Fruit fly (Drosophila melanogaster) whole organism, embryonic: Measurements from ENCODE around the gene CG10089.
A peak's percentile ranks its signal among the peaks of the same experiment; 100 is the strongest.

Source experiments
- Aef1 ChIP-seq: fragments of 200-800 bp; sonication (Bioruptor generic); IDR thresholded peaks from 3 replicates; pipeline ENCODE4 v1.3.6; 2022; ENCODE audit warnings: missing biosample characterization, missing genetic modification characterization
- Antp ChIP-seq: fragments of 200-800 bp; sonication (Bioruptor generic); optimal IDR thresholded peaks from 3 replicates; lab custom pipeline; 2016; ENCODE audit warnings: missing biosample characterization, missing genetic modification characterization
- BtbVII ChIP-seq: fragments of 200-800 bp; sonication (Bioruptor generic); optimal IDR thresholded peaks from 3 replicates; lab custom pipeline; 2017; ENCODE audit warnings: missing biosample characterization, mild to moderate bottlenecking, missing genetic modification characterization
- CG10543 ChIP-seq: fragments of 200-800 bp; sonication (Bioruptor generic); optimal IDR thresholded peaks from 3 replicates; lab custom pipeline; 2017; ENCODE audit warnings: missing biosample characterization, mild to moderate bottlenecking, missing genetic modification characterization, moderate library complexity
- CG10565 ChIP-seq: fragments of 200-800 bp; sonication (Bioruptor generic); optimal IDR thresholded peaks from 3 replicates; lab custom pipeline; 2016; ENCODE audit warnings: missing biosample characterization, mild to moderate bottlenecking, missing genetic modification characterization
- CG11723 ChIP-seq: fragments of 200-800 bp; sonication (Bioruptor generic); optimal IDR thresholded peaks from 2 replicates; lab custom pipeline; 2017; ENCODE audit warnings: missing biosample characterization, mild to moderate bottlenecking, missing genetic modification characterization
- CG12071 ChIP-seq: fragments of 200-800 bp; sonication (Bioruptor generic); optimal IDR thresholded peaks from 3 replicates; lab custom pipeline; 2018; ENCODE audit warnings: missing biosample characterization, mild to moderate bottlenecking, missing genetic modification characterization
- CG12942 ChIP-seq: fragments of 200-800 bp; sonication (Bioruptor generic); optimal IDR thresholded peaks from 3 replicates; lab custom pipeline; 2016; ENCODE audit warnings: missing biosample characterization, missing genetic modification characterization
- CG1529 ChIP-seq: fragments of 200-800 bp; sonication (Bioruptor generic); optimal IDR thresholded peaks from 3 replicates; lab custom pipeline; 2018; ENCODE audit warnings: missing biosample characterization, missing genetic modification characterization
- CG15479 ChIP-seq: fragments of 200-800 bp; sonication (Bioruptor generic); optimal IDR thresholded peaks from 3 replicates; lab custom pipeline; 2019; ENCODE audit warnings: missing biosample characterization, mild to moderate bottlenecking, missing genetic modification characterization, moderate library complexity
- CG17328 ChIP-seq: fragments of 200-800 bp; sonication (Bioruptor generic); IDR thresholded peaks from 2 replicates; pipeline ENCODE4 v1.3.6; 2022; ENCODE audit warnings: missing biosample characterization, missing genetic modification characterization
- CG17829 ChIP-seq: fragments of 200-800 bp; optimal IDR thresholded peaks from 2 replicates; lab custom pipeline; 2019; ENCODE audit warnings: missing biosample characterization, mild to moderate bottlenecking, missing genetic modification characterization, moderate library complexity
- CG1792 ChIP-seq: fragments of 200-800 bp; sonication (Bioruptor generic); optimal IDR thresholded peaks from 2 replicates; lab custom pipeline; 2016; ENCODE audit warnings: missing biosample characterization, missing genetic modification characterization
- CG2889 ChIP-seq: fragments of 200-800 bp; sonication (Bioruptor generic); IDR thresholded peaks from 3 replicates; pipeline ENCODE4 v1.3.6; 2022; ENCODE audit warnings: missing biosample characterization, missing genetic modification characterization
- CG3281 ChIP-seq: fragments of 200-800 bp; sonication (Bioruptor generic); optimal IDR thresholded peaks from 3 replicates; lab custom pipeline; 2017; ENCODE audit warnings: missing biosample characterization, mild to moderate bottlenecking, missing genetic modification characterization
- CG34422 ChIP-seq: fragments of 200-800 bp; sonication (Bioruptor generic); IDR thresholded peaks from 3 replicates; pipeline ENCODE4 v1.3.6; 2022; ENCODE audit warnings: missing biosample characterization, missing genetic modification characterization
- CG4282 ChIP-seq: fragments of 200-800 bp; sonication (Bioruptor generic); optimal IDR thresholded peaks from 2 replicates; lab custom pipeline; 2016; ENCODE audit warnings: missing biosample characterization, missing genetic modification characterization
- CG4328 ChIP-seq: fragments of 200-800 bp; sonication (Bioruptor generic); optimal IDR thresholded peaks from 3 replicates; lab custom pipeline; 2017; ENCODE audit warnings: missing biosample characterization, missing genetic modification reagents, missing genetic modification characterization
- CG6765 ChIP-seq: fragments of 200-800 bp; sonication (Bioruptor generic); optimal IDR thresholded peaks from 3 replicates; lab custom pipeline; 2017; ENCODE audit warnings: missing biosample characterization, mild to moderate bottlenecking, missing genetic modification characterization
- CG6854 ChIP-seq: fragments of 200-800 bp; sonication (Bioruptor generic); optimal IDR thresholded peaks from 3 replicates; lab custom pipeline; 2017; ENCODE audit warnings: missing biosample characterization, mild to moderate bottlenecking, missing genetic modification characterization
- CG8089 ChIP-seq: fragments of 200-800 bp; sonication (Bioruptor generic); optimal IDR thresholded peaks from 3 replicates; lab custom pipeline; 2016; ENCODE audit warnings: missing biosample characterization, missing genetic modification characterization
- CG8765 ChIP-seq: fragments of 200-800 bp; sonication (Bioruptor generic); IDR thresholded peaks from 2 replicates; pipeline ENCODE4 v1.3.6; 2022; ENCODE audit warnings: missing biosample characterization, missing genetic modification characterization
- CHES-1-like ChIP-seq: fragments of 200-800 bp; sonication (Bioruptor generic); optimal IDR thresholded peaks from 2 replicates; lab custom pipeline; 2016; ENCODE audit warnings: missing biosample characterization, missing genetic modification characterization
- Doc3 ChIP-seq: fragments of 200-800 bp; sonication (Bioruptor generic); IDR thresholded peaks from 3 replicates; pipeline ENCODE4 v1.3.6; 2022; ENCODE audit warnings: missing biosample characterization, missing genetic modification characterization; ENCODE audit not compliant: partially characterized antibody
- H15 ChIP-seq: fragments of 200-800 bp; sonication (Bioruptor generic); IDR thresholded peaks from 3 replicates; pipeline ENCODE4 v1.3.6; 2022; ENCODE audit warnings: missing biosample characterization, missing genetic modification characterization
- HmgZ ChIP-seq: fragments of 200-800 bp; sonication (Bioruptor generic); optimal IDR thresholded peaks from 2 replicates; lab custom pipeline; 2018; ENCODE audit warnings: missing biosample characterization, mild to moderate bottlenecking, missing genetic modification characterization
- Hr78 ChIP-seq, 2 experiments: fragments of 200-800 bp in 1 of 2; fragments of >200 bp in 1 of 2; sonication (Bioruptor generic) in 1 of 2; optimal IDR thresholded peaks; 2 replicates each; lab custom pipeline; 2017 to 2019; ENCODE audit warnings: missing biosample characterization in 2 of 2, missing genetic modification characterization in 2 of 2, mild to moderate bottlenecking in 1 of 2, moderate library complexity in 1 of 2
- MESR4 ChIP-seq: fragments of 200-800 bp; sonication (Bioruptor generic); optimal IDR thresholded peaks from 2 replicates; lab custom pipeline; 2018; ENCODE audit warnings: missing biosample characterization, mild to moderate bottlenecking, missing genetic modification characterization, moderate library complexity
- Max ChIP-seq: fragments of 200-800 bp; sonication (Bioruptor generic); optimal IDR thresholded peaks from 2 replicates; lab custom pipeline; 2016; ENCODE audit warnings: missing biosample characterization, mild to moderate bottlenecking, missing genetic modification characterization
- NfI ChIP-seq: fragments of 200-800 bp; sonication (Bioruptor generic); optimal IDR thresholded peaks from 3 replicates; lab custom pipeline; 2018; ENCODE audit warnings: missing biosample characterization, mild to moderate bottlenecking, missing genetic modification characterization, moderate library complexity
- Rfx ChIP-seq: fragments of 200-800 bp; sonication (Bioruptor generic); IDR thresholded peaks from 2 replicates; pipeline ENCODE4 v1.3.6; 2022; ENCODE audit warnings: missing biosample characterization, missing genetic modification characterization
- Sox100B ChIP-seq: fragments of 200-800 bp; sonication (Bioruptor generic); optimal IDR thresholded peaks from 3 replicates; lab custom pipeline; 2018; ENCODE audit warnings: missing biosample characterization, mild to moderate bottlenecking, missing genetic modification characterization
- YL-1 ChIP-seq: fragments of 200-800 bp; sonication (Bioruptor generic); optimal IDR thresholded peaks from 3 replicates; lab custom pipeline; 2017; ENCODE audit warnings: missing biosample characterization, mild to moderate bottlenecking, missing genetic modification characterization
- ap ChIP-seq: fragments of 200-800 bp; sonication (Bioruptor generic); IDR thresholded peaks from 2 replicates; pipeline ENCODE4 v1.3.6; 2022; ENCODE audit warnings: missing biosample characterization, missing genetic modification characterization
- br ChIP-seq: fragments of >200 bp; optimal IDR thresholded peaks from 2 replicates; lab custom pipeline; 2017
- chm ChIP-seq: fragments of 200-800 bp; sonication (Bioruptor generic); IDR thresholded peaks from 2 replicates; pipeline ENCODE4 v1.3.6; 2022; ENCODE audit warnings: missing biosample characterization, missing genetic modification characterization
- danr ChIP-seq: fragments of 200-800 bp; sonication (Bioruptor generic); IDR thresholded peaks from 2 replicates; pipeline ENCODE4 v1.3.6; 2022; ENCODE audit warnings: missing biosample characterization, missing genetic modification characterization
- dati ChIP-seq: fragments of 200-800 bp; sonication (Bioruptor generic); IDR thresholded peaks from 2 replicates; pipeline ENCODE4 v1.3.6; 2022; ENCODE audit warnings: missing biosample characterization, missing genetic modification characterization
- dysf ChIP-seq: fragments of 200-800 bp; sonication (Bioruptor generic); IDR thresholded peaks from 3 replicates; pipeline ENCODE4 v1.3.6; 2022; ENCODE audit warnings: missing biosample characterization, missing genetic modification characterization
- fd64A ChIP-seq: fragments of 200-800 bp; sonication (Bioruptor generic); optimal IDR thresholded peaks from 3 replicates; lab custom pipeline; 2018; ENCODE audit warnings: missing biosample characterization, mild to moderate bottlenecking, missing genetic modification characterization
- insv ChIP-seq, 2 experiments: fragments of 200-800 bp; sonication (Bioruptor generic); optimal IDR thresholded peaks; 3 replicates each; lab custom pipeline; 2016 to 2018; ENCODE audit warnings: missing biosample characterization in 2 of 2, missing genetic modification characterization in 2 of 2
- ken ChIP-seq: fragments of 200-800 bp; sonication (Bioruptor generic); IDR thresholded peaks from 3 replicates; pipeline ENCODE4 v1.3.6; 2022; ENCODE audit warnings: missing biosample characterization, missing genetic modification characterization
- org-1 ChIP-seq: fragments of 200-800 bp; sonication (Bioruptor generic); optimal IDR thresholded peaks from 2 replicates; lab custom pipeline; 2017; ENCODE audit warnings: missing biosample characterization, missing genetic modification characterization
- pita ChIP-seq: fragments of 200-800 bp; sonication (Bioruptor generic); optimal IDR thresholded peaks from 2 replicates; lab custom pipeline; 2017; ENCODE audit warnings: missing biosample characterization, mild to moderate bottlenecking, missing genetic modification characterization
- pum ChIP-seq: fragments of 200-800 bp; sonication (Bioruptor generic); optimal IDR thresholded peaks from 2 replicates; lab custom pipeline; 2016; ENCODE audit warnings: missing biosample characterization, missing genetic modification characterization
- sens-2 ChIP-seq: fragments of 200-800 bp; sonication (Bioruptor generic); IDR thresholded peaks from 2 replicates; pipeline ENCODE4 v1.3.6; 2022; ENCODE audit warnings: missing biosample characterization, missing genetic modification characterization
- sqz ChIP-seq: fragments of 200-800 bp; sonication (Bioruptor generic); optimal IDR thresholded peaks from 3 replicates; lab custom pipeline; 2018; ENCODE audit warnings: missing biosample characterization, mild to moderate bottlenecking, missing genetic modification characterization
- tio ChIP-seq: fragments of 200-800 bp; sonication (Bioruptor generic); optimal IDR thresholded peaks from 2 replicates; lab custom pipeline; 2017; ENCODE audit warnings: missing biosample characterization, missing genetic modification characterization, inconsistent platforms
- vfl ChIP-seq: fragments of 200-800 bp; sonication (Bioruptor generic); optimal IDR thresholded peaks from 2 replicates; lab custom pipeline; 2016; ENCODE audit warnings: missing biosample characterization, missing genetic modification characterization
- zen ChIP-seq: fragments of 200-800 bp; sonication (Bioruptor generic); optimal IDR thresholded peaks from 3 replicates; lab custom pipeline; 2018; ENCODE audit warnings: missing biosample characterization, mild to moderate bottlenecking, missing genetic modification characterization, moderate library complexity
- zen2 ChIP-seq: fragments of 200-800 bp; sonication (Bioruptor generic); IDR thresholded peaks from 3 replicates; pipeline ENCODE4 v1.3.6; 2022; ENCODE audit warnings: missing biosample characterization, missing genetic modification characterization; ENCODE audit not compliant: partially characterized antibody

CG10089 gene

dm6 chr3L:13502484-13503109 lies 28.0 kb upstream of the CG10089 start, which contains the start of gene Spt20 (continued):
- TF ChIP-seq CG1529 (GFP tag; lab: Kevin White, UChicago) (no peak), br (lab: Kevin White, UChicago) (no peak), CG6854 (GFP tag; lab: Kevin White, UChicago) (no peak), CG11723 (GFP tag; lab: Kevin White, UChicago) (no peak), CG3281 (no peak), fd64A (GFP tag; lab: Kevin White, UChicago) (no peak), HmgZ (tag; lab: Kevin White, UChicago) (peak; percentile 54), Doc3 (no peak), CG12942 (GFP tag; lab: Kevin White, UChicago) (no peak), Antp (no peak), dati (GFP tag; lab: Robert Waterston, UW) (no peak), CG10543 (GFP tag; lab: Kevin White, UChicago) (no peak), CG4282 (GFP tag; lab: Kevin White, UChicago) (no peak), CG12071 (GFP tag; lab: Kevin White, UChicago) (no peak), Hr78 (GFP tag; optimal IDR thresholded peaks at IDR 0.05; lab: Kevin White, UChicago) (no peak), CG1792 (GFP tag; lab: Kevin White, UChicago) (no peak), NfI (no peak), sens-2 (no peak), insv (GFP tag; optimal IDR thresholded peaks at IDR 0.05; lab: Kevin White, UChicago) (no peak), sqz (no peak), CHES-1-like (GFP tag; lab: Kevin White, UChicago) (peak; percentile 39), danr (GFP tag; lab: Robert Waterston, UW) (no peak), tio (GFP tag; lab: Kevin White, UChicago) (no peak), CG6765 (no peak), CG17328 (GFP tag; lab: Robert Waterston, UW) (no peak), zen (no peak), Max (GFP tag; lab: Kevin White, UChicago) (no peak), H15 (GFP tag; lab: Robert Waterston, UW) (no peak), MESR4 (GFP tag; lab: Kevin White, UChicago) (peak; percentile 85), pita (GFP tag; lab: Kevin White, UChicago) (no peak), dysf (GFP tag; lab: Robert Waterston, UW) (no peak), ap (GFP tag; lab: Robert Waterston, UW) (no peak), Sox100B (no peak), CG15479 (GFP tag; lab: Kevin White, UChicago) (no peak), CG10565 (GFP tag; lab: Kevin White, UChicago) (no peak), ken (GFP tag; lab: Robert Waterston, UW) (no peak), BtbVII (GFP tag; lab: Kevin White, UChicago) (no peak), YL-1 (GFP tag; lab: Kevin White, UChicago) (peak; percentile 93), Rfx (GFP tag; lab: Robert Waterston, UW) (peak; percentile 47), pum (GFP tag; lab: Kevin White, UChicago) (no peak), chm (no peak), zen2 (GFP tag; lab: Robert Waterston, UW) (no peak), CG34422 (peak; percentile 15; the same call in 1 of the 3 replicates), CG4328 (GFP tag; lab: Kevin White, UChicago) (no peak), vfl (GFP tag; lab: Kevin White, UChicago) (no peak), org-1 (GFP tag; lab: Kevin White, UChicago) (no peak), CG17829 (tag; lab: Kevin White, UChicago) (peak; percentile 19), Aef1 (GFP tag; lab: Robert Waterston, UW) (no peak), CG8765 (no peak), CG8089 (GFP tag; lab: Kevin White, UChicago) (no peak), CG2889 (GFP tag; lab: Robert Waterston, UW) (no peak)
